Fruit fly (Drosophila melanogaster) whole organism, embryonic: ENCODE results near the gene dock.
A peak's percentile ranks its signal among the peaks of the same experiment; 100 is the strongest.

Experiments
- B-H1 ChIP-seq: fragments of 200-800 bp; sonication (Bioruptor generic); IDR thresholded peaks from 3 replicates; pipeline ENCODE4 v1.3.6; 2022; ENCODE audit warnings: missing biosample characterization, missing genetic modification characterization
- CG11398 ChIP-seq: fragments of 200-800 bp; sonication (Bioruptor generic); optimal IDR thresholded peaks from 2 replicates; lab custom pipeline; 2016; ENCODE audit warnings: missing biosample characterization, missing genetic modification characterization
- CG12299 ChIP-seq: fragments of 200-800 bp; sonication (Bioruptor generic); optimal IDR thresholded peaks from 2 replicates; lab custom pipeline; 2018; ENCODE audit warnings: missing biosample characterization, mild to moderate bottlenecking, missing genetic modification characterization
- CG14710 ChIP-seq: fragments of 200-800 bp; sonication (Bioruptor generic); optimal IDR thresholded peaks from 3 replicates; lab custom pipeline; 2019; ENCODE audit warnings: missing biosample characterization, mild to moderate bottlenecking, missing genetic modification characterization, moderate library complexity
- CG15011 ChIP-seq: fragments of 200-800 bp; sonication (Bioruptor generic); optimal IDR thresholded peaks from 3 replicates; lab custom pipeline; 2018; ENCODE audit warnings: missing biosample characterization, mild to moderate bottlenecking, missing genetic modification characterization
- CG1529 ChIP-seq: fragments of 200-800 bp; sonication (Bioruptor generic); optimal IDR thresholded peaks from 3 replicates; lab custom pipeline; 2018; ENCODE audit warnings: missing biosample characterization, missing genetic modification characterization
- CG1602 ChIP-seq: fragments of 200-800 bp; sonication (Bioruptor generic); optimal IDR thresholded peaks from 3 replicates; lab custom pipeline; 2016; ENCODE audit warnings: missing biosample characterization, missing genetic modification characterization
- CG16779 ChIP-seq: fragments of 200-800 bp; sonication (Bioruptor generic); IDR thresholded peaks from 2 replicates; pipeline ENCODE4 v1.3.6; 2022; ENCODE audit warnings: missing biosample characterization, missing genetic modification characterization
- CG17186 ChIP-seq: fragments of 200-800 bp; sonication (Bioruptor generic); optimal IDR thresholded peaks from 3 replicates; lab custom pipeline; 2017; ENCODE audit warnings: missing biosample characterization, missing genetic modification reagents, missing genetic modification characterization
- CG17385 ChIP-seq: fragments of 200-800 bp; sonication (Bioruptor generic); optimal IDR thresholded peaks from 3 replicates; lab custom pipeline; 2018; ENCODE audit warnings: missing biosample characterization, mild to moderate bottlenecking, missing genetic modification characterization
- CG17912 ChIP-seq: fragments of 200-800 bp; sonication (Bioruptor generic); optimal IDR thresholded peaks from 2 replicates; lab custom pipeline; 2018; ENCODE audit warnings: missing biosample characterization, mild to moderate bottlenecking, missing genetic modification characterization
- CG3065 ChIP-seq: fragments of 200-800 bp; sonication (Bioruptor generic); optimal IDR thresholded peaks from 2 replicates; lab custom pipeline; 2016; ENCODE audit warnings: missing biosample characterization, missing genetic modification characterization
- CG31441 ChIP-seq: fragments of 200-800 bp; sonication (Bioruptor generic); IDR thresholded peaks from 2 replicates; pipeline ENCODE4 v1.3.6; 2022; ENCODE audit warnings: missing biosample characterization, missing genetic modification characterization
- CG3163 ChIP-seq: fragments of 200-800 bp; sonication (Bioruptor generic); optimal IDR thresholded peaks from 3 replicates; lab custom pipeline; 2016; ENCODE audit warnings: missing biosample characterization, missing genetic modification characterization
- CG32772 ChIP-seq: fragments of 200-800 bp; sonication (Bioruptor generic); IDR thresholded peaks from 2 replicates; pipeline ENCODE4 v1.3.6; 2022; ENCODE audit warnings: missing biosample characterization, missing genetic modification characterization
- CG4707 ChIP-seq: fragments of 200-800 bp; sonication (Bioruptor generic); optimal IDR thresholded peaks from 2 replicates; lab custom pipeline; 2018; ENCODE audit warnings: missing biosample characterization, mild to moderate bottlenecking, missing genetic modification characterization, moderate library complexity
- CG7357 ChIP-seq: fragments of 200-800 bp; sonication (Bioruptor generic); IDR thresholded peaks from 3 replicates; pipeline ENCODE4 v1.3.6; 2022; ENCODE audit warnings: missing biosample characterization, missing genetic modification characterization
- CG9437 ChIP-seq: fragments of 200-800 bp; sonication (Bioruptor generic); optimal IDR thresholded peaks from 2 replicates; lab custom pipeline; 2018; ENCODE audit warnings: missing biosample characterization, mild to moderate bottlenecking, missing genetic modification characterization
- Dbx ChIP-seq: fragments of 200-800 bp; sonication (Bioruptor generic); IDR thresholded peaks from 3 replicates; pipeline ENCODE4 v1.3.6; 2022; ENCODE audit warnings: missing biosample characterization, missing genetic modification characterization
- Ets65A ChIP-seq: fragments of 200-800 bp; sonication (Bioruptor generic); peaks from one replicate; lab custom pipeline; 2016; ENCODE audit warnings: missing biosample characterization, missing genetic modification characterization
- Fer1 ChIP-seq: fragments of 200-800 bp; sonication (Bioruptor generic); optimal IDR thresholded peaks from 2 replicates; lab custom pipeline; 2017; ENCODE audit warnings: missing biosample characterization, mild to moderate bottlenecking, missing genetic modification characterization
- Hmr ChIP-seq: fragments of 200-800 bp; sonication (Bioruptor generic); optimal IDR thresholded peaks from 3 replicates; lab custom pipeline; 2017; ENCODE audit warnings: mild to moderate bottlenecking, missing biosample characterization, missing genetic modification reagents, missing genetic modification characterization
- MBD-R2 ChIP-seq: fragments of 200-800 bp; sonication (Bioruptor generic); IDR thresholded peaks from 2 replicates; pipeline ENCODE4 v1.3.6; 2022; ENCODE audit warnings: missing biosample characterization, missing genetic modification characterization
- Nf-YA ChIP-seq: fragments of 200-800 bp; sonication (Bioruptor generic); IDR thresholded peaks from 2 replicates; pipeline ENCODE4 v1.3.6; 2022; ENCODE audit warnings: missing biosample characterization, missing genetic modification characterization
- Nf-YC ChIP-seq: fragments of 200-800 bp; optimal IDR thresholded peaks from 3 replicates; lab custom pipeline; 2019; ENCODE audit warnings: missing biosample characterization, mild to moderate bottlenecking, missing genetic modification characterization, moderate library complexity
- az2 ChIP-seq: fragments of 200-800 bp; sonication (Bioruptor generic); optimal IDR thresholded peaks from 3 replicates; lab custom pipeline; 2016; ENCODE audit warnings: missing biosample characterization, missing genetic modification characterization
- btn ChIP-seq: fragments of 200-800 bp; sonication (Bioruptor generic); optimal IDR thresholded peaks from 2 replicates; lab custom pipeline; 2016; ENCODE audit warnings: missing biosample characterization, missing genetic modification characterization
- chif ChIP-seq, 2 experiments: fragments of 200-800 bp; sonication (Bioruptor generic); optimal IDR thresholded peaks; 3 replicates each; lab custom pipeline; 2016; ENCODE audit warnings: missing biosample characterization in 2 of 2, missing genetic modification characterization in 2 of 2
- chn ChIP-seq: fragments of 200-800 bp; sonication (Bioruptor generic); optimal IDR thresholded peaks from 2 replicates; lab custom pipeline; 2016; ENCODE audit warnings: missing biosample characterization, missing genetic modification characterization
- esg ChIP-seq: fragments of 200-800 bp; sonication (Bioruptor generic); conservative IDR thresholded peaks from 2 replicates; pipeline ENCODE4 v1.3.6; 2022; ENCODE audit warnings: missing biosample characterization, missing genetic modification characterization
- ftz-f1 ChIP-seq: fragments of 200-800 bp; sonication (Bioruptor generic); optimal IDR thresholded peaks from 2 replicates; lab custom pipeline; 2016; ENCODE audit warnings: missing biosample characterization, missing genetic modification characterization
- grau ChIP-seq: fragments of 200-800 bp; optimal IDR thresholded peaks from 3 replicates; lab custom pipeline; 2019; ENCODE audit warnings: missing biosample characterization, mild to moderate bottlenecking, missing genetic modification characterization, moderate library complexity
- gro ChIP-seq: fragments of 200-800 bp; sonication (Bioruptor generic); optimal IDR thresholded peaks from 2 replicates; lab custom pipeline; 2016; ENCODE audit warnings: missing biosample characterization, missing genetic modification characterization
- insv ChIP-seq, 2 experiments: fragments of 200-800 bp; sonication (Bioruptor generic); optimal IDR thresholded peaks; 3 replicates each; lab custom pipeline; 2016 to 2018; ENCODE audit warnings: missing biosample characterization in 2 of 2, missing genetic modification characterization in 2 of 2
- lab ChIP-seq: fragments of 200-800 bp; sonication (Bioruptor generic); optimal IDR thresholded peaks from 3 replicates; lab custom pipeline; 2017; ENCODE audit warnings: missing biosample characterization, missing genetic modification characterization, mild to moderate bottlenecking, moderate library complexity, missing genetic modification reagents
- lilli ChIP-seq: fragments of 200-800 bp; sonication (Bioruptor generic); optimal IDR thresholded peaks from 3 replicates; lab custom pipeline; 2016; ENCODE audit warnings: missing biosample characterization, missing genetic modification characterization
- lov ChIP-seq, 2 experiments: fragments of 200-800 bp in 1 of 2; fragments of >200 bp in 1 of 2; sonication (Bioruptor generic) in 1 of 2; IDR thresholded peaks in 1 of 2; optimal IDR thresholded peaks in 1 of 2; 2 replicates in 1 of 2; 3 replicates in 1 of 2; pipeline versions ENCODE4 v1.3.6 to Lab custom; 2017 to 2022; ENCODE audit warnings: missing biosample characterization in 1 of 2, missing genetic modification characterization in 1 of 2
- mirr ChIP-seq: fragments of 200-800 bp; sonication (Bioruptor generic); optimal IDR thresholded peaks from 3 replicates; lab custom pipeline; 2018; ENCODE audit warnings: missing biosample characterization, mild to moderate bottlenecking, missing genetic modification characterization
- nerfin-2 ChIP-seq: fragments of 200-800 bp; sonication (Bioruptor generic); IDR thresholded peaks from 2 replicates; pipeline ENCODE4 v1.3.6; 2022; ENCODE audit warnings: missing biosample characterization, missing genetic modification characterization; ENCODE audit not compliant: partially characterized antibody
- nom ChIP-seq: fragments of 200-800 bp; sonication (Bioruptor generic); optimal IDR thresholded peaks from 2 replicates; lab custom pipeline; 2017; ENCODE audit warnings: missing biosample characterization, missing genetic modification characterization, mild to moderate bottlenecking, moderate library complexity, missing genetic modification reagents
- pb ChIP-seq: fragments of 200-800 bp; sonication (Bioruptor generic); optimal IDR thresholded peaks from 3 replicates; lab custom pipeline; 2016; ENCODE audit warnings: missing biosample characterization, missing genetic modification characterization
- pnt ChIP-seq: fragments of 200-800 bp; sonication (Bioruptor generic); optimal IDR thresholded peaks from 3 replicates; lab custom pipeline; 2016; ENCODE audit warnings: missing biosample characterization, missing genetic modification characterization
- sc ChIP-seq, 3 experiments: fragments of >200 bp in 2 of 3; fragments of 200-800 bp in 1 of 3; sonication (Bioruptor generic) in 1 of 3; optimal IDR thresholded peaks; 2 replicates in 2 of 3; 3 replicates in 1 of 3; lab custom pipeline; 2017; ENCODE audit warnings: mild to moderate bottlenecking in 1 of 3, missing biosample characterization in 1 of 3, missing genetic modification characterization in 1 of 3, missing genetic modification reagents in 1 of 3
- shn ChIP-seq: fragments of 200-800 bp; sonication (Bioruptor generic); optimal IDR thresholded peaks from 3 replicates; lab custom pipeline; 2016; ENCODE audit warnings: missing biosample characterization, missing genetic modification characterization
- sima ChIP-seq: fragments of 200-800 bp; sonication (Bioruptor generic); optimal IDR thresholded peaks from 2 replicates; lab custom pipeline; 2016; ENCODE audit warnings: missing biosample characterization, missing genetic modification characterization
- slbo ChIP-seq: fragments of 200-800 bp; sonication (Bioruptor generic); IDR thresholded peaks from 2 replicates; pipeline ENCODE4 v1.3.6; 2022; ENCODE audit warnings: missing biosample characterization, missing genetic modification characterization
- toy ChIP-seq: fragments of 200-800 bp; sonication (Bioruptor generic); IDR thresholded peaks from 2 replicates; pipeline ENCODE4 v1.3.6; 2022; ENCODE audit warnings: missing biosample characterization, missing genetic modification characterization
- trem ChIP-seq: fragments of 200-800 bp; optimal IDR thresholded peaks from 3 replicates; lab custom pipeline; 2019; ENCODE audit warnings: missing biosample characterization, mild to moderate bottlenecking, missing genetic modification characterization, moderate library complexity
- zf30C ChIP-seq: fragments of 200-800 bp; sonication (Bioruptor generic); optimal IDR thresholded peaks from 3 replicates; lab custom pipeline; 2018; ENCODE audit warnings: missing biosample characterization, mild to moderate bottlenecking, missing genetic modification characterization

The dock gene

DNA sequence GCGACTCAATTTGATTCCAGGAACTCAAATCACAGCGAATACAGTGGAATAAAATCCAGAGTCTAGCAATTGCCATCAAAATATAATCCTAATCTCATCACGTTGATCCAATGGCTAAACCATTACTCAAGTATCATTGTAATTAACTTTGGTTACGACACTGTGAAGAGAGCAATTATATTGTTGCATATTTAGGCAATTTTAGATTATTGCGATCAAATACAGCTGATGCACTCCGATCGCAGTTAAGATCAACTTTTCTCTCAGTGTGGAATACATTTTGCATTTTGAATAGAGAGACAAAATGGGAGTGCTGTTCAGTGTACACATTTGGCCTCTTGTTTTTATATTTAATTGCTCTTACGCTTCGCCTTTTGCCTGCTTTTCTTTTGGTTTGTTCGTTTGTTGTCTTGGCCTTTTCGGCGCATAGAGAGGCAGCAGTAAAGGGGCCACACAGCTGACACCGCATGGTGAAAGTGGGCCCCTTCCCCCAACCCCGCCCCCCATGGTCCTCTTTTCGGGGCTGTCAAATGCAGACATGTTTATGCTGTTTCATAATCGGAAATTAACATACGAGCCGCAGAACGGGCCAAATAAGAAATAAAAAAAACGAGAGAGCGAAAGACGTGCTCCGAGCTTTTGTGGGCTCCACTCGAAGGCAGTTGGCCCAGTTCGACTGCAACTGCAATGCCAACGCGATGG lies 20.5 kb downstream of the dock start (continued):
- TF ChIP-seq CG4707 (GFP tag; lab: Kevin White, UChicago), result peak; percentile 58
- peak; percentile 79 for TF ChIP-seq CG31441
- peak; percentile 53 for TF ChIP-seq shn
- TF ChIP-seq btn (GFP tag; lab: Kevin White, UChicago), result peak; percentile 48
- TF ChIP-seq MBD-R2 (GFP tag; lab: Robert Waterston, UW), result no peak
- peak; percentile 41 for TF ChIP-seq CG3065 (GFP tag; lab: Kevin White, UChicago)
- TF ChIP-seq CG11398 (GFP tag; lab: Kevin White, UChicago), result peak; percentile 72
- TF ChIP-seq Hmr (GFP tag; lab: Kevin White, UChicago), result peak; percentile 39
- TF ChIP-seq CG1529 (GFP tag; lab: Kevin White, UChicago), result peak; percentile 23
- TF ChIP-seq grau (tag; lab: Kevin White, UChicago), result peak; percentile 62
- TF ChIP-seq pb (GFP tag; lab: Kevin White, UChicago), result peak; percentile 66
- peak; percentile 25 for TF ChIP-seq CG3163 (GFP tag; lab: Kevin White, UChicago)
- TF ChIP-seq Ets65A (GFP tag; lab: Kevin White, UChicago), result peak; percentile 94
- peak; percentile 22 for TF ChIP-seq Fer1 (GFP tag; lab: Kevin White, UChicago)
- peak; percentile 68 for TF ChIP-seq az2 (GFP tag; lab: Kevin White, UChicago)
- TF ChIP-seq Nf-YC (tag; lab: Kevin White, UChicago), result no peak
- peak; percentile 52 to 77 for TF ChIP-seq chif (GFP tag; optimal IDR thresholded peaks at IDR 0.05; lab: Kevin White, UChicago)
- TF ChIP-seq CG7357 (GFP tag; lab: Robert Waterston, UW), result no peak; the same call in 2 of the 3 replicates
- TF ChIP-seq CG14710 (tag; lab: Kevin White, UChicago), result peak; percentile 44
- TF ChIP-seq gro (GFP tag; lab: Kevin White, UChicago), result peak; percentile 32
- TF ChIP-seq trem (tag; lab: Kevin White, UChicago), result peak; percentile 25
- peak; percentile 52 for TF ChIP-seq CG9437 (GFP tag; lab: Kevin White, UChicago)
- TF ChIP-seq CG1602 (GFP tag; lab: Kevin White, UChicago), result peak; percentile 38
- TF ChIP-seq nerfin-2, result no peak
- TF ChIP-seq B-H1 (GFP tag; lab: Robert Waterston, UW), result no peak; the same call in 1 of the 3 replicates
- TF ChIP-seq CG17912 (GFP tag; lab: Kevin White, UChicago), result no peak
- peak; percentile 49 for TF ChIP-seq lilli (GFP tag; lab: Kevin White, UChicago)
- no peak for TF ChIP-seq toy (GFP tag; lab: Robert Waterston, UW)
- TF ChIP-seq zf30C (GFP tag; lab: Kevin White, UChicago), result peak; percentile 37
- TF ChIP-seq ftz-f1, result no peak
- TF ChIP-seq nom, result no peak
- peak; percentile 46; the same call in 1 of the 2 replicates for TF ChIP-seq esg (GFP tag; lab: Robert Waterston, UW)
- no peak for TF ChIP-seq CG16779 (GFP tag; lab: Robert Waterston, UW)
- no peak for TF ChIP-seq Nf-YA (GFP tag; lab: Robert Waterston, UW)
- TF ChIP-seq CG17385 (GFP tag; lab: Kevin White, UChicago), result peak; percentile 45
- peak; percentile 19; the same call in 1 of the 2 replicates for TF ChIP-seq CG32772 (GFP tag; lab: Robert Waterston, UW)
- TF ChIP-seq lab (GFP tag; lab: Kevin White, UChicago), result peak; percentile 58
- no peak for TF ChIP-seq insv (GFP tag; optimal IDR thresholded peaks at IDR 0.05; lab: Kevin White, UChicago)
- peak; percentile 25 for TF ChIP-seq CG17186 (GFP tag; lab: Kevin White, UChicago)
- no peak for TF ChIP-seq lov (optimal IDR thresholded peaks at IDR 0.05; lab: Kevin White, UChicago)
- no peak for TF ChIP-seq lov (GFP tag; IDR thresholded peaks at IDR 0.05; lab: Robert Waterston, UW)
- no peak for TF ChIP-seq mirr (GFP tag; lab: Kevin White, UChicago)
- peak; percentile 69 for TF ChIP-seq pnt (GFP tag; lab: Kevin White, UChicago)
- no peak for TF ChIP-seq sima (GFP tag; lab: Kevin White, UChicago)
- TF ChIP-seq CG15011 (GFP tag; lab: Kevin White, UChicago), result no peak
- TF ChIP-seq chn (GFP tag; lab: Kevin White, UChicago), result peak; percentile 29
- no peak for TF ChIP-seq Dbx (GFP tag; lab: Robert Waterston, UW)
- no peak for TF ChIP-seq sc (optimal IDR thresholded peaks at IDR 0.05; lab: Kevin White, UChicago)
- peak; percentile 36 for TF ChIP-seq sc (GFP tag; optimal IDR thresholded peaks at IDR 0.05; lab: Kevin White, UChicago)
- TF ChIP-seq CG12299, result peak; percentile 18
- TF ChIP-seq slbo (GFP tag; lab: Robert Waterston, UW), result no peak; the same call in 1 of the 2 replicates
